Fruit fly (Drosophila melanogaster) whole organism, prepupa: ENCODE measurements around the gene Ugt303A1.

Source experiments
- Blimp-1 ChIP-seq: fragments of 200-800 bp; sonication (Bioruptor generic); optimal IDR thresholded peaks from 3 replicates; lab custom pipeline; 2017; ENCODE audit warnings: missing biosample characterization, missing genetic modification characterization, mild to moderate bottlenecking, moderate library complexity, missing genetic modification reagents
- CG10631 ChIP-seq: fragments of 200-800 bp; sonication (Bioruptor generic); optimal IDR thresholded peaks from 2 replicates; lab custom pipeline; 2016; ENCODE audit warnings: missing biosample characterization, missing genetic modification characterization
- CG10669 ChIP-seq: fragments of 200-800 bp; sonication (Bioruptor generic); optimal IDR thresholded peaks from 3 replicates; lab custom pipeline; 2018; ENCODE audit warnings: missing biosample characterization, mild to moderate bottlenecking, missing genetic modification characterization, moderate library complexity
- CG11294 ChIP-seq: fragments of 200-800 bp; sonication (Bioruptor generic); IDR thresholded peaks from 2 replicates; pipeline ENCODE4 v1.3.6; 2022; ENCODE audit warnings: missing biosample characterization, missing genetic modification characterization
- CG11762 ChIP-seq: fragments of 200-800 bp; sonication (Bioruptor generic); optimal IDR thresholded peaks from 3 replicates; lab custom pipeline; 2016; ENCODE audit warnings: missing biosample characterization, missing genetic modification characterization; ENCODE audit not compliant: insufficient read depth
- CG15336 ChIP-seq: fragments of 200-800 bp; sonication (Bioruptor generic); IDR thresholded peaks from 2 replicates; pipeline ENCODE4 v1.3.6; 2022; ENCODE audit warnings: missing biosample characterization, missing genetic modification characterization
- CG1621 ChIP-seq: fragments of 200-800 bp; sonication (Bioruptor generic); optimal IDR thresholded peaks from 3 replicates; lab custom pipeline; 2018; ENCODE audit warnings: missing biosample characterization, mild to moderate bottlenecking, missing genetic modification characterization
- CG16779 ChIP-seq: fragments of 200-800 bp; sonication (Bioruptor generic); optimal IDR thresholded peaks from 3 replicates; lab custom pipeline; 2017; ENCODE audit warnings: missing biosample characterization, mild to moderate bottlenecking, missing genetic modification characterization
- CG3032 ChIP-seq: fragments of 200-800 bp; optimal IDR thresholded peaks from 2 replicates; lab custom pipeline; 2019; ENCODE audit warnings: missing biosample characterization, mild to moderate bottlenecking, missing genetic modification characterization, moderate library complexity
- CG34406 ChIP-seq: fragments of 200-800 bp; sonication (Bioruptor generic); optimal IDR thresholded peaks from 3 replicates; lab custom pipeline; 2016; ENCODE audit warnings: missing biosample characterization, missing genetic modification characterization
- CG4318 ChIP-seq: fragments of 200-800 bp; sonication (Bioruptor generic); optimal IDR thresholded peaks from 3 replicates; lab custom pipeline; 2017; ENCODE audit warnings: missing biosample characterization, mild to moderate bottlenecking, missing genetic modification characterization
- CG6163 ChIP-seq: fragments of 200-800 bp; sonication (Bioruptor generic); IDR thresholded peaks from 3 replicates; pipeline ENCODE4 v1.3.6; 2022; ENCODE audit warnings: missing biosample characterization, missing genetic modification characterization
- CG6276 ChIP-seq: fragments of 200-800 bp; sonication (Bioruptor generic); optimal IDR thresholded peaks from 2 replicates; lab custom pipeline; 2017; ENCODE audit warnings: missing biosample characterization, mild to moderate bottlenecking, missing genetic modification characterization
- CG6792 ChIP-seq: fragments of 200-800 bp; sonication (Bioruptor generic); optimal IDR thresholded peaks from 3 replicates; lab custom pipeline; 2016; ENCODE audit warnings: missing biosample characterization, missing genetic modification characterization
- CG6808 ChIP-seq: fragments of 200-800 bp; sonication (Bioruptor generic); optimal IDR thresholded peaks from 3 replicates; lab custom pipeline; 2017; ENCODE audit warnings: missing biosample characterization, missing genetic modification characterization, mild to moderate bottlenecking, moderate library complexity, missing genetic modification reagents
- CG6854 ChIP-seq: fragments of 200-800 bp; sonication (Bioruptor generic); optimal IDR thresholded peaks from 2 replicates; lab custom pipeline; 2017; ENCODE audit warnings: missing biosample characterization, mild to moderate bottlenecking, missing genetic modification characterization
- CG7368 ChIP-seq: fragments of 200-800 bp; sonication (Bioruptor generic); optimal IDR thresholded peaks from 3 replicates; lab custom pipeline; 2016; ENCODE audit warnings: missing biosample characterization, missing genetic modification characterization
- CG8119 ChIP-seq: fragments of 200-800 bp; sonication (Bioruptor generic); IDR thresholded peaks from 3 replicates; pipeline ENCODE4 v1.3.6; 2022; ENCODE audit warnings: missing biosample characterization, missing genetic modification characterization
- CG8319 ChIP-seq: fragments of 200-800 bp; sonication (Bioruptor generic); optimal IDR thresholded peaks from 3 replicates; lab custom pipeline; 2016; ENCODE audit warnings: missing biosample characterization, missing genetic modification characterization
- Eip93F ChIP-seq: fragments of 200-800 bp; sonication (Bioruptor generic); optimal IDR thresholded peaks from 2 replicates; lab custom pipeline; 2016; ENCODE audit warnings: missing biosample characterization, mild to moderate bottlenecking, missing genetic modification characterization
- Hr39 ChIP-seq: fragments of 200-800 bp; sonication (Bioruptor generic); optimal IDR thresholded peaks from 2 replicates; lab custom pipeline; 2016; ENCODE audit warnings: missing biosample characterization, missing genetic modification characterization
- Hr4 ChIP-seq: fragments of 200-800 bp; sonication (Bioruptor generic); optimal IDR thresholded peaks from 3 replicates; lab custom pipeline; 2016; ENCODE audit warnings: missing biosample characterization, missing genetic modification characterization
- Lpt ChIP-seq: fragments of 200-800 bp; sonication (Bioruptor generic); optimal IDR thresholded peaks from 3 replicates; lab custom pipeline; 2016; ENCODE audit warnings: missing biosample characterization, missing genetic modification characterization
- Met ChIP-seq: fragments of 200-800 bp; sonication (Bioruptor generic); optimal IDR thresholded peaks from 3 replicates; lab custom pipeline; 2016; ENCODE audit warnings: missing biosample characterization, missing genetic modification characterization
- Smox ChIP-seq: fragments of 200-800 bp; sonication (Bioruptor generic); optimal IDR thresholded peaks from 3 replicates; lab custom pipeline; 2016; ENCODE audit warnings: missing biosample characterization, missing genetic modification characterization
- Sox102F ChIP-seq: fragments of 200-800 bp; sonication (Bioruptor generic); optimal IDR thresholded peaks from 2 replicates; lab custom pipeline; 2016; ENCODE audit warnings: missing biosample characterization, mild to moderate bottlenecking, missing genetic modification characterization
- Sox14 ChIP-seq: fragments of 200-800 bp; sonication (Bioruptor generic); optimal IDR thresholded peaks from 3 replicates; lab custom pipeline; 2016; ENCODE audit warnings: missing biosample characterization, missing genetic modification characterization
- achi ChIP-seq: fragments of 200-800 bp; sonication (Bioruptor generic); optimal IDR thresholded peaks from 3 replicates; lab custom pipeline; 2016; ENCODE audit warnings: missing biosample characterization, missing genetic modification characterization
- acj6 ChIP-seq: fragments of 200-800 bp; sonication (Bioruptor generic); optimal IDR thresholded peaks from 3 replicates; lab custom pipeline; 2016; ENCODE audit warnings: missing biosample characterization, missing genetic modification characterization
- cyc ChIP-seq: fragments of 200-800 bp; sonication (Bioruptor generic); optimal IDR thresholded peaks from 3 replicates; lab custom pipeline; 2016; ENCODE audit warnings: missing biosample characterization, missing genetic modification characterization
- esn ChIP-seq: fragments of 200-800 bp; sonication (Bioruptor generic); optimal IDR thresholded peaks from 2 replicates; lab custom pipeline; 2016; ENCODE audit warnings: missing biosample characterization, mild to moderate bottlenecking, missing genetic modification characterization, moderate library complexity
- fkh ChIP-seq: fragments of 200-800 bp; sonication (Bioruptor generic); optimal IDR thresholded peaks from 3 replicates; lab custom pipeline; 2017; ENCODE audit warnings: missing biosample characterization, mild to moderate bottlenecking, missing genetic modification characterization, moderate library complexity
- lz ChIP-seq: fragments of 200-800 bp; sonication (Bioruptor generic); optimal IDR thresholded peaks from 3 replicates; lab custom pipeline; 2016; ENCODE audit warnings: missing biosample characterization, missing genetic modification characterization
- net ChIP-seq: fragments of 200-800 bp; sonication (Bioruptor generic); optimal IDR thresholded peaks from 3 replicates; lab custom pipeline; 2016; ENCODE audit warnings: missing biosample characterization, missing genetic modification characterization
- pdm3 ChIP-seq: fragments of 200-800 bp; sonication (Bioruptor generic); optimal IDR thresholded peaks from 3 replicates; lab custom pipeline; 2016; ENCODE audit warnings: missing biosample characterization, missing genetic modification characterization
- salr ChIP-seq, 2 experiments: fragments of 200-800 bp; sonication (Bioruptor generic); optimal IDR thresholded peaks; 3 replicates each; lab custom pipeline; 2016 to 2018; ENCODE audit warnings: missing biosample characterization in 2 of 2, missing genetic modification characterization in 2 of 2, mild to moderate bottlenecking in 1 of 2
- spab ChIP-seq: fragments of 200-800 bp; sonication (Bioruptor generic); optimal IDR thresholded peaks from 2 replicates; lab custom pipeline; 2017; ENCODE audit warnings: missing biosample characterization, mild to moderate bottlenecking, missing genetic modification characterization, missing genetic modification reagents
- ss ChIP-seq, 2 experiments: fragments of 200-800 bp; sonication (Bioruptor generic); optimal IDR thresholded peaks; 2 replicates in 1 of 2; 3 replicates in 1 of 2; lab custom pipeline; 2017 to 2018; ENCODE audit warnings: mild to moderate bottlenecking in 2 of 2, missing biosample characterization in 2 of 2, missing genetic modification characterization in 2 of 2, moderate library complexity in 1 of 2
- svp ChIP-seq: fragments of 200-800 bp; sonication (Bioruptor generic); peaks from one replicate; lab custom pipeline; 2016; ENCODE audit warnings: missing biosample characterization, missing genetic modification characterization
- topi ChIP-seq: fragments of 200-800 bp; sonication (Bioruptor generic); optimal IDR thresholded peaks from 3 replicates; lab custom pipeline; 2016; ENCODE audit warnings: missing biosample characterization, missing genetic modification characterization
- vri ChIP-seq: fragments of 200-800 bp; sonication (Bioruptor generic); optimal IDR thresholded peaks from 3 replicates; lab custom pipeline; 2016; ENCODE audit warnings: missing biosample characterization, mild to moderate bottlenecking, missing genetic modification characterization

Gene Ugt303A1

DNA sequence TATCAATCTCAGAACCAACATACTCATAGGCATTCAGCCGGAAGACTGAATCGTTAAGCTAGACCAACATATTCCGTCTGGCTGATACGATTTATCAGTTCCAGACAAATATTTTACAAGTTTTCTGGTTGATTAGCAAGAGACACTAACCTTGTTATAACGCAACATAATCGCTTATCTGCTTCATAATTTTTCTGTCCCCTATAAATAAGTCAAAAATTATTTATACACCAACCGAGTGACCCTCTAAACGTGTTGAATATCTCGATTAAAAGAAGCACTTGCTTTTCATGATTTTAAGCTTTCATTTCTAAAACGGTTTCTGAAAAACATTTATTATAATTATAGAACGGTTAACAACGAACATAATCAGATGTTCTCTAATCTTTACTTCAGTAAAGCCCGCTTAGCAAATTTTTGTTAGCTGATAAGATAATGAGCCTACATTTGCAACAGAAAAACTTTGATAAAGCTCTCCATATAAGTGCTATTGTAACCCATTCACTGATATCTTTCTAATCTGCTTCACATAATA is 7.3 kb upstream of the Ugt303A1 start, which contains the start of gene Ugt35E2:
Ugt35E2 (minus strand) TSS at position 51 of the 535 bp plus-strand sequence.
- TF ChIP-seq net (GFP tag; lab: Kevin White, UChicago) (no peak), CG10631 (no peak), CG34406 (GFP tag; lab: Kevin White, UChicago) (no peak), achi (GFP tag; lab: Kevin White, UChicago) (no peak), CG4318 (GFP tag; lab: Kevin White, UChicago) (no peak), topi (no peak), CG3032 (tag; lab: Kevin White, UChicago) (no peak), ss (GFP tag; optimal IDR thresholded peaks at IDR 0.05; lab: Kevin White, UChicago) (no peak), CG11294 (GFP tag; lab: Robert Waterston, UW) (no peak), CG15336 (GFP tag; lab: Robert Waterston, UW) (no peak), Blimp-1 (no peak), salr (GFP tag; optimal IDR thresholded peaks at IDR 0.05; lab: Kevin White, UChicago) (no peak), Sox102F (GFP tag; lab: Kevin White, UChicago) (no peak), CG6163 (GFP tag; lab: Robert Waterston, UW) (no peak)

DNA sequence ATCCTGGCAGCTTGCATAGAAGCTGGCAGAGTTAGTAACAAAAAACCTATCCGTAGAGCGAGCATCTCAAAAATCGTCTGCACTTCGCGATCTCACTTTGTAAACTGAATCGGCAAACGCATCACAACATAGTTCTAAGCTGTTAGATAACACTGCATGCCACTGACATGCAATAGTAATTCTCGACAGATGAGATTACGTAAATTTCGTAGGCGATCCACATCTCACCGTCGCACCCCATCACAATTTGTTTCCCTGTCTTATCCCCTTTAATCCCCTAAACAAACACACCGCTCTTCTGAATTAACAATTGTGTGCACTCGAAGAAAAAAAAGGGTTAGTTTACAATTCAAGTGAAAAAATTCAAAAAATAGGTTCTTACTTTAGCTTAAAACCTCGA is 5.2 kb upstream of the Ugt303A1 start, which contains the start of gene Ugt35B1:
Ugt35B1 (minus strand) TSS at position 101 of the 400 bp plus-strand sequence.
- no peak for TF ChIP-seq spab (GFP tag; lab: Kevin White, UChicago)
- TF ChIP-seq Lpt (GFP tag; lab: Kevin White, UChicago) = no peak
- no peak for TF ChIP-seq CG6276
- no peak for TF ChIP-seq Eip93F
- no peak for TF ChIP-seq CG10669 (GFP tag; lab: Kevin White, UChicago)
- no peak for TF ChIP-seq CG6854 (GFP tag; lab: Kevin White, UChicago)
- TF ChIP-seq CG11762 (GFP tag; lab: Kevin White, UChicago) = no peak
- TF ChIP-seq Hr39 = no peak
- TF ChIP-seq CG16779 (tag; lab: Kevin White, UChicago) = no peak
- TF ChIP-seq acj6 (GFP tag; lab: Kevin White, UChicago) = no peak
- TF ChIP-seq Hr4 (GFP tag; lab: Kevin White, UChicago) = no peak
- TF ChIP-seq CG34406 (GFP tag; lab: Kevin White, UChicago) = no peak
- TF ChIP-seq CG4318 (GFP tag; lab: Kevin White, UChicago) = no peak
- no peak for TF ChIP-seq Met (GFP tag; lab: Kevin White, UChicago)
- no peak for TF ChIP-seq fkh (GFP tag; lab: Kevin White, UChicago)
- TF ChIP-seq CG6808 (GFP tag; lab: Kevin White, UChicago) = no peak
- TF ChIP-seq CG1621 (tag; lab: Kevin White, UChicago) = no peak

DNA sequence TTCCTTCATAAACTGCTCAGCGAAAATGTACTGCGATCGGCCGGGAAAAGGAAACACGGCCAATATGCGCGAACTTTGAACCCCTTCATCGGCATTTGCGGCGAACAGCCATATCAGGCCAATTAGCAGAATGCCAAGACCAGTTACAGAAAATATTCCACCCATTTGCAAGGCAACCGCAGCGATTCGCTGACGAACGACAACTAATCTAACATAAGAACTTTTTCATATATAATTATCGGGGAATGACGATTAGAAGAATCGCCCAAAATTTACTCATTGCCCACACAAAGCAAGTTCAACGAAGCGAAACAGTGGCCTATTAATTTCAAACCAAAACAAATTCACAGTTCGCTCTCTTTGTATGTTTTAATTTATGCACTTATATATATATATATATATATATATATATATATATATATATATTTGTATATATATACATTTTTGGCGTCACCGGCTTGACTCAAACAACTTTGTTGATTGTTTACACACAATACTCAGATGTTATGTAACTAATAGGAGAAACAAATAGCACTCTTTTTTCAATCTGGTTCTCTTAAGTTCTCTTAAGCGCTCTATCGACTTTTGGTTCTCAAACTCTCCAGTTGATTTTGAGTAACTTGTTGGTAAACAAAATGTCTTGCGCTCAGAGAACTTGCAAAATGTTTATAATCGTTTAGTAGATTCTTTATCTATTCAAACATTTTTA is 2.7 kb upstream of the Ugt303A1 start, which contains the start of gene Ugt35A1:
Ugt35A1 (minus strand) TSS at position 205 of the 709 bp plus-strand sequence.
- TF ChIP-seq fkh (GFP tag; lab: Kevin White, UChicago) (peak; percentile 48), svp (GFP tag; lab: Kevin White, UChicago) (peak; percentile 42), vri (GFP tag; lab: Kevin White, UChicago) (peak; percentile 75), CG6163 (GFP tag; lab: Robert Waterston, UW) (no peak), salr (GFP tag; optimal IDR thresholded peaks at IDR 0.05; lab: Kevin White, UChicago) (no peak)

DNA sequence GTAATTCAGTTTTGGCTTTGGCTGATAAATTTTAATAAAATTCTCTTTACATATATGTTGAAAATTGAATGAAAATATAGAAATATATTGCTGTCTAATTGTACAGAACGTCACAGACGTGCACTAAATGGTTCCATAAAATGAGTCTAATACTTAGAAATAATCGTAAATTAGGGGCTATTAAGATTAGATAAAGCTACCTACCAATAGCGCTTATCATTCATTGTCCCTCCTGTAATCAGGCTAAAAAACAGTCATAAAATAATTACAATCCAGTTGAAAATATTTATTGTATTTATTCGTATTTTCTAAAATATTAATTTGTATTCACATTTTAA is 2.2 kb upstream of the Ugt303A1 start:
- no peak for TF ChIP-seq CG10631

DNA sequence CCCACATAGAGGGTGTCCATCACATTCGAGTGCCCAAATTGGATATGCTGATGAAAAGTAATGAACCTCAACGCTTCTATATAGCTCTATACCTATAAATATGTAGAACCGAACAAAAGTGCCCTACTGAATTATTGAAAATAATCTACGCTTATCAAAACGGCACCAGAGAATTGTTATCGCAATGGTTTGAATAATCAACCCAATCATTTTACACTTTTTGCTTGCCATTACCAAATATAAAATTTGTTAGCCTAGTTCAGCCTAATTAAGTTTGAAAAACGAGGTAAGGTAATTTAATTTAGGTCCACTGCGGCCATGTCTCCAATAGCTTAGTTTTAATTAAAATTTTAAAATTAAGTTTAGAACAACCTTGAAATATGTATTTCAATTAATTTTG is 448 bp downstream of the Ugt303A1 start:
- no peak for TF ChIP-seq Hr4 (GFP tag; lab: Kevin White, UChicago)
- TF ChIP-seq Sox102F (GFP tag; lab: Kevin White, UChicago) = no peak
- no peak for TF ChIP-seq vri (GFP tag; lab: Kevin White, UChicago)
- TF ChIP-seq CG15336 (GFP tag; lab: Robert Waterston, UW) = no peak
- no peak for TF ChIP-seq CG11294 (GFP tag; lab: Robert Waterston, UW)
- TF ChIP-seq CG8319 (GFP tag; lab: Kevin White, UChicago) = no peak
- TF ChIP-seq pdm3 = no peak
- no peak for TF ChIP-seq CG7368
- TF ChIP-seq Sox14 (GFP tag; lab: Kevin White, UChicago) = no peak
- TF ChIP-seq CG8119 (GFP tag; lab: Robert Waterston, UW) = no peak
- TF ChIP-seq ss (GFP tag; optimal IDR thresholded peaks at IDR 0.05; lab: Kevin White, UChicago) = no peak
- TF ChIP-seq cyc (GFP tag; lab: Kevin White, UChicago) = no peak
- no peak for TF ChIP-seq CG1621 (tag; lab: Kevin White, UChicago)
- no peak for TF ChIP-seq lz (GFP tag; lab: Kevin White, UChicago)
- no peak for TF ChIP-seq spab (GFP tag; lab: Kevin White, UChicago)
- no peak for TF ChIP-seq Smox
- no peak for TF ChIP-seq CG6792
- no peak for TF ChIP-seq CG34406 (GFP tag; lab: Kevin White, UChicago)
- TF ChIP-seq esn (GFP tag; lab: Kevin White, UChicago) = no peak
